Fruit fly (Drosophila melanogaster): Measurements from ENCODE around the gene aub.

aub gene

DNA sequence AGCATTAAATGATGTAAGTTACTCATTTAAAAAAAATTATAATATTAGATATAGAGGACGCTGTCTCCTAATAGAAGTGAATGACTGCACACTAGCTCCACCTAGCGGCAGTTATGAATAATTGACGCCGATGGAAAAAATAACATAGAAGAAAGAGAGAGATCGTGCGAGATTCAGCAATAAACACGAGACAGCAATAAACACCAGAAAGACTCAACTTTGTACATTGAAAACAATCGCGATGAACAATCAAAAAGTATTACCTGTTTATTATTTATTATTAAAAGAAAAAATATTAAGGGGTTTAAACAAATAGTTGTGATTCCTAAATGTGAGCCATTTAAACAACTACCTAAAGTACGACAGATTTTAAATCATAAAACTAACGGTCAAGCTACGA, 15.1 kb downstream of the aub start (continued):
- TF ChIP-seq CG17912 (GFP tag; optimal IDR thresholded peaks at IDR 0.05) (no peak), kay (GFP tag; optimal IDR thresholded peaks at IDR 0.05) (no peak), CG6791 (GFP tag; IDR thresholded peaks at IDR 0.05; ENCODE audit: partially characterized antibody) (no peak), caup (GFP tag; optimal IDR thresholded peaks at IDR 0.05; ENCODE audit: severe bottlenecking) (peak; percentile 36), jigr1 (GFP tag; IDR thresholded peaks at IDR 0.05) (no peak), disco-r (GFP tag; optimal IDR thresholded peaks at IDR 0.05) (no peak), Dip2 (GFP tag; IDR thresholded peaks at IDR 0.05) (peak; percentile 91), CG12391 (tag; optimal IDR thresholded peaks at IDR 0.05) (peak; percentile 7), al (GFP tag; IDR thresholded peaks at IDR 0.05) (peak; percentile 14; the same call in 1 of the 2 replicates), NC2β (GFP tag; optimal IDR thresholded peaks at IDR 0.05) (no peak), bcd (GFP tag; optimal IDR thresholded peaks at IDR 0.05) (peak; percentile 27), Meics (GFP tag; optimal IDR thresholded peaks at IDR 0.05) (peak; percentile 27), CG14667 (GFP tag; IDR thresholded peaks at IDR 0.05) (peak; percentile 38; the same call in 1 of the 2 replicates), Sox102F (GFP tag; optimal IDR thresholded peaks at IDR 0.05) (no peak), CG11247 (GFP tag; IDR thresholded peaks at IDR 0.05) (no peak), Jarid2 (GFP tag; optimal IDR thresholded peaks at IDR 0.05) (no peak), CG12219 (GFP tag; optimal IDR thresholded peaks at IDR 0.05) (no peak), Med (GFP tag) (peak; percentile 75), chm (GFP tag; IDR thresholded peaks at IDR 0.05) (0 out of 2 replicates have a peak, but pooled peaks have one; percentile 9), HLH3B (GFP tag; IDR thresholded peaks at IDR 0.05) (peak; percentile 30; the same call in 1 of the 2 replicates), wor (GFP tag; IDR thresholded peaks at IDR 0.05) (no peak), grau (tag; optimal IDR thresholded peaks at IDR 0.05) (no peak), hbn (GFP tag; IDR thresholded peaks at IDR 0.05; ENCODE audit: partially characterized antibody) (no peak), CG2875 (GFP tag; optimal IDR thresholded peaks at IDR 0.05) (no peak), CG6689 (GFP tag; IDR thresholded peaks at IDR 0.05) (peak; percentile 63), btn (GFP tag; optimal IDR thresholded peaks at IDR 0.05) (no peak), CG7357 (GFP tag; IDR thresholded peaks at IDR 0.05) (0 out of 3 replicates have a peak, but pooled peaks have one; percentile 43), CG5180 (GFP tag; optimal IDR thresholded peaks at IDR 0.05) (peak; percentile 27), her (GFP tag; optimal IDR thresholded peaks at IDR 0.05) (no peak), Poxn (GFP tag; IDR thresholded peaks at IDR 0.05) (no peak), CG6854 (GFP tag; optimal IDR thresholded peaks at IDR 0.05) (no peak), CG3726 (GFP tag; IDR thresholded peaks at IDR 0.05) (0 out of 3 replicates have a peak, but pooled peaks have one; percentile 37), gro (GFP tag; optimal IDR thresholded peaks at IDR 0.05) (no peak), prd (optimal IDR thresholded peaks at IDR 0.05) (no peak), prd (GFP tag; IDR thresholded peaks at IDR 0.05) (peak; percentile 59), jing (GFP tag; optimal IDR thresholded peaks at IDR 0.05) (no peak), CG8359 (GFP tag; optimal IDR thresholded peaks at IDR 0.05; ENCODE audit: borderline replicate concordance) (no peak), Hr78 (GFP tag; optimal IDR thresholded peaks at IDR 0.05) (no peak), Mrtf (GFP tag; IDR thresholded peaks at IDR 0.05) (no peak), CG11560 (tag; IDR thresholded peaks at IDR 0.05) (no peak), CG13775 (GFP tag; optimal IDR thresholded peaks at IDR 0.05) (no peak), gt (GFP tag; IDR thresholded peaks at IDR 0.05) (no peak), CG3065 (GFP tag; optimal IDR thresholded peaks at IDR 0.05) (no peak), CG10979 (tag; optimal IDR thresholded peaks at IDR 0.05) (peak; percentile 54), sc (optimal IDR thresholded peaks at IDR 0.05) (no peak), sc (GFP tag; optimal IDR thresholded peaks at IDR 0.05) (no peak), CG30431 (GFP tag; optimal IDR thresholded peaks at IDR 0.05) (no peak), hth (optimal IDR thresholded peaks at IDR 0.05) (no peak), CG31224 (GFP tag; IDR thresholded peaks at IDR 0.05) (peak; percentile 25; the same call in 1 of the 2 replicates), NfI (GFP tag; optimal IDR thresholded peaks at IDR 0.05) (no peak), en (GFP tag; optimal IDR thresholded peaks at IDR 0.05) (no peak), CG4424 (GFP tag; optimal IDR thresholded peaks at IDR 0.05) (peak; percentile 21)

Measured in whole organism, embryonic.